Fruit fly (Drosophila melanogaster) whole organism, embryonic: Measurements from ENCODE around the gene CG14537.
A peak's percentile ranks its signal among the peaks of the same experiment; 100 is the strongest.

Source experiments
- Atf-2 ChIP-seq: fragments of 200-800 bp; sonication (Bioruptor generic); optimal IDR thresholded peaks from 2 replicates; lab custom pipeline; 2016; ENCODE audit warnings: missing biosample characterization, missing genetic modification characterization
- BtbVII ChIP-seq: fragments of 200-800 bp; sonication (Bioruptor generic); optimal IDR thresholded peaks from 3 replicates; lab custom pipeline; 2017; ENCODE audit warnings: missing biosample characterization, mild to moderate bottlenecking, missing genetic modification characterization
- CG11398 ChIP-seq: fragments of 200-800 bp; sonication (Bioruptor generic); optimal IDR thresholded peaks from 2 replicates; lab custom pipeline; 2016; ENCODE audit warnings: missing biosample characterization, missing genetic modification characterization
- CG11723 ChIP-seq: fragments of 200-800 bp; sonication (Bioruptor generic); optimal IDR thresholded peaks from 2 replicates; lab custom pipeline; 2017; ENCODE audit warnings: missing biosample characterization, mild to moderate bottlenecking, missing genetic modification characterization
- CG12769 ChIP-seq: fragments of 200-800 bp; sonication (Bioruptor generic); optimal IDR thresholded peaks from 2 replicates; lab custom pipeline; 2019; ENCODE audit warnings: missing biosample characterization, mild to moderate bottlenecking, missing genetic modification characterization, moderate library complexity
- CG13287 ChIP-seq: fragments of 200-800 bp; sonication (Bioruptor generic); IDR thresholded peaks from 2 replicates; pipeline ENCODE4 v1.3.6; 2022; ENCODE audit warnings: missing biosample characterization, missing genetic modification characterization; ENCODE audit not compliant: partially characterized antibody
- CG15514 ChIP-seq: fragments of 200-800 bp; sonication (Bioruptor generic); optimal IDR thresholded peaks from 3 replicates; lab custom pipeline; 2017; ENCODE audit warnings: missing biosample characterization, missing genetic modification characterization, mild to moderate bottlenecking, moderate library complexity, missing genetic modification reagents
- CG15696 ChIP-seq: fragments of 200-800 bp; sonication (Bioruptor generic); optimal IDR thresholded peaks from 2 replicates; lab custom pipeline; 2019; ENCODE audit warnings: missing biosample characterization, mild to moderate bottlenecking, missing genetic modification characterization, moderate library complexity
- CG17568 ChIP-seq: fragments of 200-800 bp; sonication (Bioruptor generic); optimal IDR thresholded peaks from 2 replicates; lab custom pipeline; 2018; ENCODE audit warnings: missing biosample characterization, mild to moderate bottlenecking, missing genetic modification characterization, moderate library complexity
- CG2129 ChIP-seq: fragments of 200-800 bp; sonication (Bioruptor generic); IDR thresholded peaks from 2 replicates; pipeline ENCODE4 v1.3.6; 2022; ENCODE audit warnings: missing biosample characterization, missing genetic modification characterization; ENCODE audit not compliant: partially characterized antibody
- CG2712 ChIP-seq: fragments of 200-800 bp; optimal IDR thresholded peaks from 3 replicates; lab custom pipeline; 2019; ENCODE audit warnings: missing biosample characterization, mild to moderate bottlenecking, missing genetic modification characterization, moderate library complexity
- CG2889 ChIP-seq: fragments of 200-800 bp; sonication (Bioruptor generic); IDR thresholded peaks from 3 replicates; pipeline ENCODE4 v1.3.6; 2022; ENCODE audit warnings: missing biosample characterization, missing genetic modification characterization
- CG32532 ChIP-seq: fragments of 200-800 bp; sonication (Bioruptor generic); IDR thresholded peaks from 2 replicates; pipeline ENCODE4 v1.3.6; 2022; ENCODE audit warnings: missing biosample characterization, missing genetic modification characterization
- CG33213 ChIP-seq: fragments of 200-800 bp; sonication (Bioruptor generic); optimal IDR thresholded peaks from 3 replicates; lab custom pipeline; 2016; ENCODE audit warnings: missing biosample characterization, missing genetic modification characterization
- CG3407 ChIP-seq: fragments of 200-800 bp; sonication (Bioruptor generic); optimal IDR thresholded peaks from 2 replicates; lab custom pipeline; 2018; ENCODE audit warnings: missing biosample characterization, mild to moderate bottlenecking, missing genetic modification characterization
- CG6765 ChIP-seq: fragments of 200-800 bp; sonication (Bioruptor generic); optimal IDR thresholded peaks from 3 replicates; lab custom pipeline; 2017; ENCODE audit warnings: missing biosample characterization, mild to moderate bottlenecking, missing genetic modification characterization
- CG7372 ChIP-seq: fragments of 200-800 bp; sonication (Bioruptor generic); IDR thresholded peaks from 2 replicates; pipeline ENCODE4 v1.3.6; 2022; ENCODE audit warnings: missing biosample characterization, missing genetic modification characterization
- CG7745 ChIP-seq: fragments of 200-800 bp; sonication (Bioruptor generic); optimal IDR thresholded peaks from 2 replicates; lab custom pipeline; 2018; ENCODE audit warnings: missing biosample characterization, mild to moderate bottlenecking, missing genetic modification characterization, moderate library complexity
- Camta ChIP-seq: fragments of 200-800 bp; sonication (Bioruptor generic); optimal IDR thresholded peaks from 2 replicates; lab custom pipeline; 2016; ENCODE audit warnings: missing biosample characterization, missing genetic modification characterization
- Deaf1 ChIP-seq: fragments of 200-800 bp; optimal IDR thresholded peaks from 3 replicates; lab custom pipeline; 2019; ENCODE audit warnings: missing biosample characterization, mild to moderate bottlenecking, missing genetic modification characterization, moderate library complexity
- Dek ChIP-seq: fragments of 200-800 bp; sonication (Bioruptor generic); optimal IDR thresholded peaks from 3 replicates; lab custom pipeline; 2019; ENCODE audit warnings: missing biosample characterization, mild to moderate bottlenecking, missing genetic modification characterization, moderate library complexity
- Dfd ChIP-seq, 2 experiments: fragments of >200 bp; optimal IDR thresholded peaks; 2 replicates each; lab custom pipeline; 2017; ENCODE audit warnings: missing biosample characterization in 2 of 2, missing genetic modification characterization in 2 of 2
- E2f2 ChIP-seq: fragments of 200-800 bp; sonication (Bioruptor generic); IDR thresholded peaks from 2 replicates; pipeline ENCODE4 v1.3.6; 2022; ENCODE audit warnings: missing biosample characterization, missing genetic modification characterization
- HHEX ChIP-seq: fragments of 200-800 bp; sonication (Bioruptor generic); optimal IDR thresholded peaks from 3 replicates; lab custom pipeline; 2017; ENCODE audit warnings: missing biosample characterization, mild to moderate bottlenecking, missing genetic modification characterization, missing genetic modification reagents
- Kr ChIP-seq: fragments of 200-800 bp; sonication (Bioruptor generic); optimal IDR thresholded peaks from 2 replicates; lab custom pipeline; 2017; ENCODE audit warnings: missing biosample characterization, mild to moderate bottlenecking, missing genetic modification characterization
- Max ChIP-seq: fragments of 200-800 bp; sonication (Bioruptor generic); optimal IDR thresholded peaks from 2 replicates; lab custom pipeline; 2016; ENCODE audit warnings: missing biosample characterization, mild to moderate bottlenecking, missing genetic modification characterization
- Med ChIP-seq: fragments of 200-800 bp; sonication (Bioruptor generic); peaks from one replicate; lab custom pipeline; 2016; ENCODE audit warnings: missing biosample characterization, missing genetic modification characterization, mild to moderate bottlenecking, inconsistent platforms, moderate library complexity
- Pdp1 ChIP-seq, 2 experiments: fragments of 200-800 bp; sonication (Bioruptor generic); optimal IDR thresholded peaks; 3 replicates each; lab custom pipeline; 2016; ENCODE audit warnings: missing biosample characterization in 2 of 2, missing genetic modification characterization in 2 of 2, mild to moderate bottlenecking in 1 of 2, moderate library complexity in 1 of 2
- Sox100B ChIP-seq: fragments of 200-800 bp; sonication (Bioruptor generic); optimal IDR thresholded peaks from 3 replicates; lab custom pipeline; 2018; ENCODE audit warnings: missing biosample characterization, mild to moderate bottlenecking, missing genetic modification characterization
- Spps ChIP-seq: fragments of 200-800 bp; sonication (Bioruptor generic); optimal IDR thresholded peaks from 2 replicates; lab custom pipeline; 2018; ENCODE audit warnings: missing biosample characterization, mild to moderate bottlenecking, missing genetic modification characterization
- Stat92E ChIP-seq, 3 experiments: fragments of >200 bp in 2 of 3; fragments of 200-800 bp in 1 of 3; sonication (Bioruptor generic) in 1 of 3; optimal IDR thresholded peaks; 2 replicates each; lab custom pipeline; 2017 to 2019; ENCODE audit warnings: missing biosample characterization in 3 of 3, missing genetic modification characterization in 3 of 3, mild to moderate bottlenecking in 1 of 3, moderate library complexity in 1 of 3
- bsh ChIP-seq, 2 experiments: fragments of 200-800 bp; sonication (Bioruptor generic); optimal IDR thresholded peaks; 2 replicates each; lab custom pipeline; 2017 to 2018; ENCODE audit warnings: mild to moderate bottlenecking in 2 of 2, missing biosample characterization in 2 of 2, missing genetic modification characterization in 2 of 2, moderate library complexity in 1 of 2
- crp ChIP-seq, 2 experiments: fragments of 200-800 bp; sonication (Bioruptor generic); optimal IDR thresholded peaks; 2 replicates in 1 of 2; 3 replicates in 1 of 2; lab custom pipeline; 2017; ENCODE audit warnings: missing biosample characterization in 2 of 2, missing genetic modification characterization in 2 of 2, mild to moderate bottlenecking in 1 of 2, moderate library complexity in 1 of 2
- danr ChIP-seq: fragments of 200-800 bp; sonication (Bioruptor generic); IDR thresholded peaks from 2 replicates; pipeline ENCODE4 v1.3.6; 2022; ENCODE audit warnings: missing biosample characterization, missing genetic modification characterization
- dysf ChIP-seq: fragments of 200-800 bp; sonication (Bioruptor generic); IDR thresholded peaks from 3 replicates; pipeline ENCODE4 v1.3.6; 2022; ENCODE audit warnings: missing biosample characterization, missing genetic modification characterization
- fd3F ChIP-seq: fragments of 200-800 bp; sonication (Bioruptor generic); optimal IDR thresholded peaks from 2 replicates; lab custom pipeline; 2018; ENCODE audit warnings: missing biosample characterization, mild to moderate bottlenecking, missing genetic modification characterization, moderate library complexity
- gce ChIP-seq: fragments of 200-800 bp; sonication (Bioruptor generic); IDR thresholded peaks from 3 replicates; pipeline ENCODE4 v1.3.6; 2022; ENCODE audit warnings: missing biosample characterization, missing genetic modification characterization
- gro ChIP-seq: fragments of 200-800 bp; sonication (Bioruptor generic); optimal IDR thresholded peaks from 2 replicates; lab custom pipeline; 2016; ENCODE audit warnings: missing biosample characterization, missing genetic modification characterization
- gsb-n ChIP-seq: fragments of 200-800 bp; sonication (Bioruptor generic); optimal IDR thresholded peaks from 3 replicates; lab custom pipeline; 2018; ENCODE audit warnings: missing biosample characterization, mild to moderate bottlenecking, missing genetic modification characterization
- kay ChIP-seq: fragments of 200-800 bp; sonication (Bioruptor generic); optimal IDR thresholded peaks from 2 replicates; lab custom pipeline; 2016; ENCODE audit warnings: missing biosample characterization, missing genetic modification characterization
- kni ChIP-seq: fragments of 200-800 bp; sonication (Bioruptor generic); optimal IDR thresholded peaks from 3 replicates; lab custom pipeline; 2017; ENCODE audit warnings: mild to moderate bottlenecking, missing biosample characterization, missing genetic modification reagents, missing genetic modification characterization
- mam ChIP-seq: fragments of 200-800 bp; sonication (Bioruptor generic); optimal IDR thresholded peaks from 3 replicates; lab custom pipeline; 2016; ENCODE audit warnings: missing biosample characterization, missing genetic modification characterization
- nmo ChIP-seq: fragments of 200-800 bp; sonication (Bioruptor generic); optimal IDR thresholded peaks from 2 replicates; lab custom pipeline; 2018; ENCODE audit warnings: missing biosample characterization, mild to moderate bottlenecking, missing genetic modification characterization, moderate library complexity
- pfk ChIP-seq: fragments of 200-800 bp; sonication (Bioruptor generic); optimal IDR thresholded peaks from 2 replicates; lab custom pipeline; 2018; ENCODE audit warnings: missing biosample characterization, mild to moderate bottlenecking, missing genetic modification characterization, moderate library complexity
- pita ChIP-seq: fragments of 200-800 bp; sonication (Bioruptor generic); optimal IDR thresholded peaks from 2 replicates; lab custom pipeline; 2017; ENCODE audit warnings: missing biosample characterization, mild to moderate bottlenecking, missing genetic modification characterization
- repo ChIP-seq: fragments of 200-800 bp; sonication (Bioruptor generic); optimal IDR thresholded peaks from 2 replicates; lab custom pipeline; 2016; ENCODE audit warnings: missing biosample characterization, missing genetic modification characterization
- ro ChIP-seq: fragments of 200-800 bp; sonication (Bioruptor generic); IDR thresholded peaks from 2 replicates; pipeline ENCODE4 v1.3.6; 2022; ENCODE audit warnings: missing biosample characterization, missing genetic modification characterization
- slou ChIP-seq: fragments of 200-800 bp; sonication (Bioruptor generic); optimal IDR thresholded peaks from 3 replicates; lab custom pipeline; 2016; ENCODE audit warnings: missing biosample characterization, missing genetic modification characterization
- tx ChIP-seq: fragments of 200-800 bp; sonication (Bioruptor generic); optimal IDR thresholded peaks from 2 replicates; lab custom pipeline; 2016; ENCODE audit warnings: missing biosample characterization, missing genetic modification characterization

CG14537 gene

DNA sequence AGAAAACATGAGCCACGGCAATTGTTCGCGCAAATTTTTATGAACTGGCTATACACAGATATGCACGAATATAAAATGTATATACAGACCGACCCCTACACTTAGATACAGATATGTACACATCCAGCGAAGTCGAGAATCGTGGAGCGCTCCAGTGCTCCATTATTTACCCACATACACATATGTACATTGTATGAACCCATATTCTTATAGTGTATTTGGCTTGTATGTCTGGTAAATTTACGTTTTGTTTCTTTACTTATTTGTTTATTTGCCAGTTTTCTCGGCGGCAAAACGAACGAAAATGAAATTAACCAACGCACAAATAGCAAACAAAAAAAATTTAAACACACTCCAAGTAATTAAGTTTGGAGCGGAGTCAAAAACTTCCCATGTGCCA lies 26.9 kb upstream of the CG14537 start (continued):
- TF ChIP-seq nmo (no peak), dysf (peak; percentile 46; the same call in 2 of the 3 replicates), repo (GFP tag; lab: Kevin White, UChicago) (no peak), Kr (no peak), pfk (peak; percentile 70), Max (GFP tag; lab: Kevin White, UChicago) (peak; percentile 60), Spps (tag; lab: Kevin White, UChicago) (no peak), CG7372 (GFP tag; lab: Robert Waterston, UW) (no peak), pita (GFP tag; lab: Kevin White, UChicago) (no peak), Pdp1 (GFP tag; optimal IDR thresholded peaks at IDR 0.05; lab: Kevin White, UChicago) (peak in 1 of 2 experiments; percentile 21), CG3407 (GFP tag; lab: Kevin White, UChicago) (peak; percentile 39), CG11398 (GFP tag; lab: Kevin White, UChicago) (no peak), fd3F (GFP tag; lab: Kevin White, UChicago) (peak; percentile 44), Deaf1 (peak; percentile 22), kni (GFP tag; lab: Kevin White, UChicago) (peak; percentile 89), BtbVII (peak; percentile 65), mam (peak; percentile 1), ro (no peak), gsb-n (peak; percentile 22), CG2889 (no peak), Camta (GFP tag; lab: Kevin White, UChicago) (peak; percentile 51), tx (GFP tag; lab: Kevin White, UChicago) (no peak), E2f2 (GFP tag; lab: Robert Waterston, UW) (peak; percentile 14; the same call in 1 of the 2 replicates), Stat92E (GFP tag; optimal IDR thresholded peaks at IDR 0.05; lab: Kevin White, UChicago) (no peak), CG33213 (GFP tag; lab: Kevin White, UChicago) (peak; percentile 69), Sox100B (GFP tag; lab: Kevin White, UChicago) (no peak), CG32532 (GFP tag; lab: Robert Waterston, UW) (peak; percentile 33; the same call in 1 of the 2 replicates), HHEX (peak; percentile 77), CG6765 (GFP tag; lab: Kevin White, UChicago) (peak; percentile 73), kay (GFP tag; lab: Kevin White, UChicago) (peak; percentile 51), slou (GFP tag; lab: Kevin White, UChicago) (peak; percentile 41), CG2129 (GFP tag; lab: Robert Waterston, UW) (no peak), CG12769 (peak; percentile 75), gce (GFP tag; lab: Robert Waterston, UW) (0 out of 3 replicates have a peak, but pooled peaks have one; percentile 20), bsh (GFP tag; optimal IDR thresholded peaks at IDR 0.05; lab: Kevin White, UChicago) (peak in 1 of 2 experiments; percentile 40), CG15514 (peak; percentile 53), CG17568 (GFP tag; lab: Kevin White, UChicago) (peak; percentile 43), CG7745 (tag; lab: Kevin White, UChicago) (peak; percentile 99), danr (GFP tag; lab: Robert Waterston, UW) (no peak), Med (GFP tag; lab: Kevin White, UChicago) (peak; percentile 92), crp (GFP tag; optimal IDR thresholded peaks at IDR 0.05; lab: Kevin White, UChicago) (no peak), Atf-2 (GFP tag; lab: Kevin White, UChicago) (no peak), gro (GFP tag; lab: Kevin White, UChicago) (peak; percentile 77), Dfd (GFP tag; optimal IDR thresholded peaks at IDR 0.05; lab: Kevin White, UChicago) (no peak), Dek (tag; lab: Kevin White, UChicago) (peak; percentile 51), CG13287 (GFP tag; lab: Robert Waterston, UW) (no peak), CG11723 (GFP tag; lab: Kevin White, UChicago) (peak; percentile 13), CG2712 (tag; lab: Kevin White, UChicago) (peak; percentile 34), CG15696 (peak; percentile 73)
